Fruit fly (Drosophila melanogaster): ENCODE data around the gene CG2187.

Gene CG2187

DNA sequence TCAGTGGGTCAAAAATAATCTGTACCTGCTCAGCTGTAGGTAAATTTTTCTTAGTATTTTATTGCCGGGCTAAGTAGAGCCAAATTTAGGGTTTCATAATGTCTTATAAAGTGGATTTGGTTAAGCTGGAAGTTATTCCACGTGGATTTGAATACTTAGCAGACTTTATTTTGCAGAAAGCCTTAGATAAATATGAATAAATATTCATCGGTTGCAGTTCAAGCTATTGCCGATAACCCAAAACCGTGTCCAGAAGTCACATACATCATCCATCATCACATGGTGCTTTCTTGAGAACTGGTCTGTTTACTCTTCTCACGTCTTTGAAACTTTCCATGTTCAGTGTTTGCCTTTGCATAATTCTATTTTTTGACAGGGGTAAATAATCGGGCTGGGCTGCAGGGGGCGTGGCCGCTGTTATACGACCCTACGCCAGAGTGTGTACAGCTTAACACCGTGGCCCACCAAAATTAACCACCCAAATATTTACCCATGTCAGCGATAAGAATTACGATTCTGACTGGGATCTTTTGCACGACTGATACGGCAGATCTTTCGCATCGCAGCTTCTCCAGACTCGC lies at the start of gene CG2187:
Gene CG2187, minus strand, starts transcription at position 51 of the 581 bp plus-strand sequence.
- TF ChIP-seq usp (GFP tag; optimal IDR thresholded peaks at IDR 0.05) (no peak), pan (optimal IDR thresholded peaks at IDR 0.05) (no peak), EcR (GFP tag; optimal IDR thresholded peaks at IDR 0.05) (no peak), CG8478 (optimal IDR thresholded peaks at IDR 0.05) (no peak), psq (optimal IDR thresholded peaks at IDR 0.05) (no peak), Dll (optimal IDR thresholded peaks at IDR 0.05) (no peak)

- TF ChIP-seq Dll (optimal IDR thresholded peaks at IDR 0.05) = no peak
- TF ChIP-seq pan (optimal IDR thresholded peaks at IDR 0.05) = no peak
Observed at dm6 chr3R:31805228-31805738, 46.8 kb upstream of the CG2187 start, which contains the start of the genes CG42233 and CG1971. TSS of gene CG42233 (minus strand) at chr3R:31805278. TSS of gene CG1971 (plus strand) at chr3R:31805468.

dm6 chr3R:31800663-31801062 lies 42.2 kb upstream of the CG2187 start, which contains the start of gene Ir100a:
TSS of gene Ir100a (plus strand) at chr3R:31800963.
- no peak for TF ChIP-seq Dll (optimal IDR thresholded peaks at IDR 0.05)
- no peak for TF ChIP-seq pan (optimal IDR thresholded peaks at IDR 0.05)
- TF ChIP-seq CG8478 (optimal IDR thresholded peaks at IDR 0.05) = no peak
- TF ChIP-seq usp (GFP tag; optimal IDR thresholded peaks at IDR 0.05) = no peak
- TF ChIP-seq psq (optimal IDR thresholded peaks at IDR 0.05) = no peak
- no peak for TF ChIP-seq EcR (GFP tag; optimal IDR thresholded peaks at IDR 0.05)

DNA sequence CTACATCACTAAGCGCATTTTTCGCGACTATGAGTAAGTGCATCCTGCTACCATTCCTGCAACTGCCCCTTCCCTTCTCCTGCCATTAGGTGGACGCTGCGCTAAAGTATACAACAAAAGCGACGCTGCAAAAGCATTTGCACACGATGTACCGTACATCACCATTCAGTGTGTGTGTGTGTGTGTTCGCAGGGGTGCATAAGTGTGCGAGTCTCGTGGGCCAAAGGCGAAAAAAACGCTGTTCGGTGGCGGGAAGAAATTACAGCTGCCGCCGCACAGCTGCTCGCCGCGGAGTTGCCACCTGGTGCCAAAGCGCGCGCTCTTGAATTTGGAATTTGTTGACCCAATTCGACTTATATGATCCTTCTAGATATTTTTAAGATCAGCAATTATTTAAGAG lies 36.0 kb upstream of the CG2187 start:
- TF ChIP-seq EcR (GFP tag; optimal IDR thresholded peaks at IDR 0.05) (no peak), psq (optimal IDR thresholded peaks at IDR 0.05) (no peak), CG8478 (optimal IDR thresholded peaks at IDR 0.05) (no peak), pan (optimal IDR thresholded peaks at IDR 0.05) (no peak), usp (GFP tag; optimal IDR thresholded peaks at IDR 0.05) (no peak), Dll (optimal IDR thresholded peaks at IDR 0.05) (no peak)

dm6 chr3R:31793664-31794417 lies 35.4 kb upstream of the CG2187 start, which contains the start of the genes Mccc1 and Acf:
TSS of gene Mccc1 (minus strand) at chr3R:31793907.
TSS of gene Acf (plus strand) at chr3R:31793981.
- no peak for TF ChIP-seq usp (GFP tag; optimal IDR thresholded peaks at IDR 0.05)
- TF ChIP-seq EcR (GFP tag; optimal IDR thresholded peaks at IDR 0.05) = no peak
- TF ChIP-seq psq (optimal IDR thresholded peaks at IDR 0.05) = no peak
- no peak for TF ChIP-seq CG8478 (optimal IDR thresholded peaks at IDR 0.05)
- no peak for TF ChIP-seq Dll (optimal IDR thresholded peaks at IDR 0.05)
- TF ChIP-seq pan (optimal IDR thresholded peaks at IDR 0.05) = no peak

dm6 chr3R:31777482-31778165 lies 19.2 kb upstream of the CG2187 start:
- TF ChIP-seq pan (optimal IDR thresholded peaks at IDR 0.05) (no peak), Dll (optimal IDR thresholded peaks at IDR 0.05) (peak; percentile 77)

DNA sequence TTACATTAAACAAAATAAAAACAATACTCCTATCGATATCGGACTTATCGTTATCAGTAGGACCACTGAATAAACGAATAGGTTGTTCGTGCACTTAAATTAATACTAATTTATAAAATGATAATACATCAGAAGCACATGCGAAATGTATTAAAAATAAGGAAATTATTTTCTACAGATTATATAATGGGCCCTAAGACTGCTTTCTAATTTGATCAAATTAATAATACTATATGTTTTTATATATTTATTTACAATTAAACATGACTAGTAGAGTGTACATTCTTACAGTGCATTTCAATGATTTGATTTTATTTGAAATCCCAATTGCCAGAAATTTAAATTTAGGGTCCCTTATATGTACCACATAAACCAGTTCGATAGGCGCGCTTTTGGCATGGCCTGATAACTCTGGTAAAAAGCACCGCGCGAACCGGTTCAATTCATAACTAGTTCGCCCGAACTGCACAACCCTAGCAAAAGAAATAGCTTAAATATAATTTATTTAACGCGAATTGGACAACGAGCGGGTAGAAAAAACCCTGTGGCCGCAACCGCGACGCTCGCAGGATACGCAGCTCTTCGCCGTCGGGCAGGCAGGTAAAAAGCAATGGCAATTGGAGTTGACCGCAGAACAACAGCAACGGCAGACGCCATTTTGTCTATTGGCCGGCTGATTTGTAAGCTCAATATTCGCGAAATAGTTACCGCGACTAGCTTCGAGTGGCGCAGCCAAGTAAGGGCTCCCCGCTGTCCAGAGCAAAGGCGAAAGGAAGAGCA lies 18.3 kb upstream of the CG2187 start, which contains the start of the genes CG2126 and faf:
Gene CG2126, minus strand, starts transcription at position 70 of the 780 bp plus-strand sequence.
Gene faf, plus strand, starts transcription at position 438 of the 780 bp plus-strand sequence.
- TF ChIP-seq usp (GFP tag; optimal IDR thresholded peaks at IDR 0.05) = no peak
- TF ChIP-seq EcR (GFP tag; optimal IDR thresholded peaks at IDR 0.05) = no peak
- no peak for TF ChIP-seq Dll (optimal IDR thresholded peaks at IDR 0.05)
- no peak for TF ChIP-seq pan (optimal IDR thresholded peaks at IDR 0.05)
- no peak for TF ChIP-seq psq (optimal IDR thresholded peaks at IDR 0.05)
- no peak for TF ChIP-seq CG8478 (optimal IDR thresholded peaks at IDR 0.05)

- TF ChIP-seq pan (optimal IDR thresholded peaks at IDR 0.05) = no peak
- TF ChIP-seq usp (GFP tag; optimal IDR thresholded peaks at IDR 0.05) = no peak
- no peak for TF ChIP-seq EcR (GFP tag; optimal IDR thresholded peaks at IDR 0.05)
- TF ChIP-seq CG8478 (optimal IDR thresholded peaks at IDR 0.05) = no peak
- no peak for TF ChIP-seq Dll (optimal IDR thresholded peaks at IDR 0.05)
- TF ChIP-seq psq (optimal IDR thresholded peaks at IDR 0.05) = no peak
Observed at dm6 chr3R:31771790-31772576, 13.5 kb upstream of the CG2187 start, which contains the start of the genes betaGlu and sip3. TSS of gene betaGlu (minus strand) at chr3R:31771848. TSS of gene sip3 (plus strand) at chr3R:31772219.

DNA sequence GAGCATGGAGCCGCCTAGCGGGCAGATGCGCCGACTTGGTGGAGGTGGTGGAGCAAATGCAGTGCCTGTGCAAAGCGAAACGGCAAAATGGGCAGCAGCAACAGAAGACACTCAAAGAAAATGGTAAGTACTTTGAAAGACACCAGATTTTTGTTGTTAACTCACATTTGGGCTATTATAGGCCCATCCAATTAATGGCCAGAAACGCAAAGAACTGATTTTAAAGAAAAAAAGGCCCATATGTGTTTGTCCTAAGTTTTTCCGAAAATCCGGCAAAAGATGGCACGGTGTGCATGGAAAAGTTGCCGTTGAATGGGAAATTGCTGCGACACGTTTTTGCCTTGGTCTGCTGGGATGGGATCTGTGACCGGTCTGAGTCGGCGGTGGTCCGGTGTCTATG lies 9.8 kb upstream of the CG2187 start:
- TF ChIP-seq Dll (optimal IDR thresholded peaks at IDR 0.05) = peak; percentile 10
- TF ChIP-seq psq (optimal IDR thresholded peaks at IDR 0.05) = no peak

DNA sequence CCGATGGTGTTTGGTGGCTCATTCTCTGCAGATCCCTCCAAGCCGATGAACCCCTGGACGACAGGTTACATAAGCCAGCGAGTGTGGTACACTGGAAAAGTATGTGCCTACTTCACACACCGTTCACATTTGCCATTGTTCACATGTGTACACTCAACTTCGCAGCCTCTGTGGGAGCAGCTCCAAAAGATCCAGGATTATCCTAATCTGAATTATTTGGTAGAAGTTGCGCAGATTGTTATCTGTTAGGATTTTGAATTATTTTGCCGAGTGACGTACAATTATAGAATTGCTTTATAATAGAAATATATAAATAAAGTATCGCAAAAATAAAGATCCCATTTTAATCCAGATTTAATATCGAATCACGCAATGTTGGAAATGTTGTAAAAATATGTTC lies 9.1 kb upstream of the CG2187 start:
- TF ChIP-seq CG8478 (optimal IDR thresholded peaks at IDR 0.05) (no peak), pan (optimal IDR thresholded peaks at IDR 0.05) (no peak), Dll (optimal IDR thresholded peaks at IDR 0.05) (no peak), usp (GFP tag; optimal IDR thresholded peaks at IDR 0.05) (no peak), EcR (GFP tag; optimal IDR thresholded peaks at IDR 0.05) (no peak), psq (optimal IDR thresholded peaks at IDR 0.05) (no peak)

- TF ChIP-seq Dll (optimal IDR thresholded peaks at IDR 0.05) = no peak
Observed at dm6 chr3R:31765145-31765544, 6.7 kb upstream of the CG2187 start.
